Fruit fly (Drosophila melanogaster) whole organism, embryonic: ENCODE measurements around the gene CG8042.

Experiments used
- Asciz ChIP-seq: fragments of 200-800 bp; sonication (Bioruptor generic); optimal IDR thresholded peaks from 2 replicates; lab custom pipeline; 2017; ENCODE audit warnings: missing biosample characterization, mild to moderate bottlenecking, missing genetic modification characterization, missing genetic modification reagents
- BEAF-32 ChIP-seq: fragments of 200-800 bp; sonication (Bioruptor generic); optimal IDR thresholded peaks from 3 replicates; lab custom pipeline; 2017; ENCODE audit warnings: missing biosample characterization, missing genetic modification characterization, mild to moderate bottlenecking, moderate library complexity, missing genetic modification reagents
- Blimp-1 ChIP-seq: fragments of 200-800 bp; sonication (Bioruptor generic); optimal IDR thresholded peaks from 3 replicates; lab custom pipeline; 2018; ENCODE audit warnings: missing biosample characterization, missing genetic modification characterization, mild to moderate bottlenecking, moderate library complexity, missing genetic modification reagents
- CG10431 ChIP-seq: fragments of 200-800 bp; sonication (Bioruptor generic); optimal IDR thresholded peaks from 3 replicates; lab custom pipeline; 2018; ENCODE audit warnings: missing biosample characterization, mild to moderate bottlenecking, missing genetic modification characterization
- CG12071 ChIP-seq: fragments of 200-800 bp; sonication (Bioruptor generic); optimal IDR thresholded peaks from 3 replicates; lab custom pipeline; 2018; ENCODE audit warnings: missing biosample characterization, mild to moderate bottlenecking, missing genetic modification characterization
- CG1233 ChIP-seq: fragments of 200-800 bp; sonication (Bioruptor generic); optimal IDR thresholded peaks from 4 replicates; lab custom pipeline; 2018; ENCODE audit warnings: missing biosample characterization, mild to moderate bottlenecking, missing genetic modification characterization
- CG12659 ChIP-seq: fragments of 200-800 bp; sonication (Bioruptor generic); optimal IDR thresholded peaks from 3 replicates; lab custom pipeline; 2017; ENCODE audit warnings: mild to moderate bottlenecking, missing biosample characterization, missing genetic modification reagents, missing genetic modification characterization
- CG12769 ChIP-seq: fragments of 200-800 bp; sonication (Bioruptor generic); optimal IDR thresholded peaks from 2 replicates; lab custom pipeline; 2019; ENCODE audit warnings: missing biosample characterization, mild to moderate bottlenecking, missing genetic modification characterization, moderate library complexity
- CG13894 ChIP-seq: fragments of 200-800 bp; sonication (Bioruptor generic); optimal IDR thresholded peaks from 3 replicates; lab custom pipeline; 2018; ENCODE audit warnings: missing biosample characterization, mild to moderate bottlenecking, missing genetic modification characterization, moderate library complexity
- CG15011 ChIP-seq: fragments of 200-800 bp; sonication (Bioruptor generic); optimal IDR thresholded peaks from 3 replicates; lab custom pipeline; 2018; ENCODE audit warnings: missing biosample characterization, mild to moderate bottlenecking, missing genetic modification characterization
- CG1602 ChIP-seq: fragments of 200-800 bp; sonication (Bioruptor generic); optimal IDR thresholded peaks from 3 replicates; lab custom pipeline; 2016; ENCODE audit warnings: missing biosample characterization, missing genetic modification characterization
- CG1832 ChIP-seq: fragments of 200-800 bp; sonication (Bioruptor generic); optimal IDR thresholded peaks from 2 replicates; lab custom pipeline; 2017; ENCODE audit warnings: missing biosample characterization, mild to moderate bottlenecking, missing genetic modification characterization, inconsistent platforms
- CG18764 ChIP-seq: fragments of 200-800 bp; sonication (Bioruptor generic); optimal IDR thresholded peaks from 3 replicates; lab custom pipeline; 2016; ENCODE audit warnings: missing biosample characterization, missing genetic modification characterization
- CG2129 ChIP-seq: fragments of 200-800 bp; sonication (Bioruptor generic); IDR thresholded peaks from 2 replicates; pipeline ENCODE4 v1.3.6; 2022; ENCODE audit warnings: missing biosample characterization, missing genetic modification characterization; ENCODE audit not compliant: partially characterized antibody
- CG30020 ChIP-seq: fragments of 200-800 bp; optimal IDR thresholded peaks from 2 replicates; lab custom pipeline; 2019; ENCODE audit warnings: missing biosample characterization, mild to moderate bottlenecking, missing genetic modification characterization, moderate library complexity
- CG33213 ChIP-seq: fragments of 200-800 bp; sonication (Bioruptor generic); optimal IDR thresholded peaks from 3 replicates; lab custom pipeline; 2016; ENCODE audit warnings: missing biosample characterization, missing genetic modification characterization
- CG7556 ChIP-seq: fragments of 200-800 bp; sonication (Bioruptor generic); optimal IDR thresholded peaks from 2 replicates; lab custom pipeline; 2017; ENCODE audit warnings: missing biosample characterization, mild to moderate bottlenecking, missing genetic modification characterization
- CG8089 ChIP-seq: fragments of 200-800 bp; sonication (Bioruptor generic); optimal IDR thresholded peaks from 3 replicates; lab custom pipeline; 2016; ENCODE audit warnings: missing biosample characterization, missing genetic modification characterization
- CG8359 ChIP-seq: fragments of 200-800 bp; sonication (Bioruptor generic); optimal IDR thresholded peaks from 2 replicates; lab custom pipeline; 2017; ENCODE audit warnings: missing biosample characterization, mild to moderate bottlenecking, missing genetic modification characterization, borderline replicate concordance
- CG8765 ChIP-seq: fragments of 200-800 bp; sonication (Bioruptor generic); IDR thresholded peaks from 2 replicates; pipeline ENCODE4 v1.3.6; 2022; ENCODE audit warnings: missing biosample characterization, missing genetic modification characterization
- CG8924 ChIP-seq: fragments of 200-800 bp; optimal IDR thresholded peaks from 3 replicates; lab custom pipeline; 2019; ENCODE audit warnings: missing biosample characterization, mild to moderate bottlenecking, missing genetic modification characterization, moderate library complexity
- CG9609 ChIP-seq: fragments of 200-800 bp; sonication (Bioruptor generic); optimal IDR thresholded peaks from 3 replicates; lab custom pipeline; 2016; ENCODE audit warnings: missing biosample characterization, missing genetic modification characterization
- CHES-1-like ChIP-seq: fragments of 200-800 bp; sonication (Bioruptor generic); optimal IDR thresholded peaks from 2 replicates; lab custom pipeline; 2016; ENCODE audit warnings: missing biosample characterization, missing genetic modification characterization
- CrebB ChIP-seq: fragments of 200-800 bp; sonication (Bioruptor generic); optimal IDR thresholded peaks from 3 replicates; lab custom pipeline; 2018; ENCODE audit warnings: missing biosample characterization, mild to moderate bottlenecking, missing genetic modification characterization
- GATAe ChIP-seq: fragments of 200-800 bp; sonication (Bioruptor generic); conservative IDR thresholded peaks from 2 replicates; pipeline ENCODE4 v1.3.6; 2022; ENCODE audit warnings: missing biosample characterization, missing genetic modification characterization
- HHEX ChIP-seq: fragments of 200-800 bp; sonication (Bioruptor generic); optimal IDR thresholded peaks from 3 replicates; lab custom pipeline; 2017; ENCODE audit warnings: missing biosample characterization, mild to moderate bottlenecking, missing genetic modification characterization, missing genetic modification reagents
- HLH54F ChIP-seq: fragments of 200-800 bp; sonication (Bioruptor generic); optimal IDR thresholded peaks from 3 replicates; lab custom pipeline; 2016; ENCODE audit warnings: missing biosample characterization, missing genetic modification characterization
- Hmx ChIP-seq: fragments of 200-800 bp; sonication (Bioruptor generic); optimal IDR thresholded peaks from 2 replicates; lab custom pipeline; 2016; ENCODE audit warnings: missing biosample characterization, missing genetic modification characterization
- Ravus ChIP-seq: fragments of 200-800 bp; sonication (Bioruptor generic); IDR thresholded peaks from 2 replicates; pipeline ENCODE4 v1.3.6; 2022; ENCODE audit warnings: missing biosample characterization, missing genetic modification characterization
- Sin3A ChIP-seq: fragments of >200 bp; optimal IDR thresholded peaks from 2 replicates; lab custom pipeline; 2018
- Sox100B ChIP-seq: fragments of 200-800 bp; sonication (Bioruptor generic); optimal IDR thresholded peaks from 3 replicates; lab custom pipeline; 2018; ENCODE audit warnings: missing biosample characterization, mild to moderate bottlenecking, missing genetic modification characterization
- Trl ChIP-seq, 3 experiments: fragments of >200 bp in 2 of 3; fragments of 200-800 bp in 1 of 3; sonication (Bioruptor generic) in 1 of 3; optimal IDR thresholded peaks; 2 replicates in 1 of 3; 3 replicates in 2 of 3; lab custom pipeline; 2016 to 2017; ENCODE audit warnings: missing biosample characterization in 1 of 3, missing genetic modification characterization in 1 of 3
- abd-A ChIP-seq: fragments of 200-800 bp; sonication (Bioruptor generic); optimal IDR thresholded peaks from 3 replicates; lab custom pipeline; 2019; ENCODE audit warnings: missing biosample characterization, mild to moderate bottlenecking, missing genetic modification characterization, moderate library complexity
- bbx ChIP-seq: fragments of 200-800 bp; sonication (Bioruptor generic); IDR thresholded peaks from 2 replicates; pipeline ENCODE4 v1.3.6; 2022; ENCODE audit warnings: missing biosample characterization, missing genetic modification characterization; ENCODE audit not compliant: partially characterized antibody
- bowl ChIP-seq: fragments of 200-800 bp; sonication (Bioruptor generic); IDR thresholded peaks from 2 replicates; pipeline ENCODE4 v1.3.6; 2022; ENCODE audit warnings: missing biosample characterization, missing genetic modification characterization
- cg ChIP-seq: fragments of 200-800 bp; sonication (Bioruptor generic); optimal IDR thresholded peaks from 3 replicates; lab custom pipeline; 2019; ENCODE audit warnings: missing biosample characterization, mild to moderate bottlenecking, missing genetic modification characterization, moderate library complexity
- ci ChIP-seq: fragments of 200-800 bp; sonication (Bioruptor generic); IDR thresholded peaks from 3 replicates; pipeline ENCODE4 v1.3.6; 2022; ENCODE audit warnings: missing biosample characterization, missing genetic modification characterization
- exex ChIP-seq: fragments of 200-800 bp; sonication (Bioruptor generic); optimal IDR thresholded peaks from 4 replicates; lab custom pipeline; 2018; ENCODE audit warnings: missing biosample characterization, mild to moderate bottlenecking, missing genetic modification characterization, moderate library complexity
- fu2 ChIP-seq: fragments of 200-800 bp; sonication (Bioruptor generic); optimal IDR thresholded peaks from 2 replicates; lab custom pipeline; 2016; ENCODE audit warnings: missing biosample characterization, missing genetic modification characterization
- grau ChIP-seq: fragments of 200-800 bp; optimal IDR thresholded peaks from 3 replicates; lab custom pipeline; 2019; ENCODE audit warnings: missing biosample characterization, mild to moderate bottlenecking, missing genetic modification characterization, moderate library complexity
- hb ChIP-seq: fragments of 200-800 bp; sonication (Bioruptor generic); IDR thresholded peaks from 3 replicates; pipeline ENCODE4 v1.3.6; 2022; ENCODE audit warnings: missing biosample characterization, missing genetic modification characterization; ENCODE audit not compliant: partially characterized antibody
- insv ChIP-seq, 2 experiments: fragments of 200-800 bp; sonication (Bioruptor generic); optimal IDR thresholded peaks; 3 replicates each; lab custom pipeline; 2016 to 2018; ENCODE audit warnings: missing biosample characterization in 2 of 2, missing genetic modification characterization in 2 of 2
- lbe ChIP-seq: fragments of 200-800 bp; sonication (Bioruptor generic); optimal IDR thresholded peaks from 2 replicates; lab custom pipeline; 2016; ENCODE audit warnings: missing biosample characterization, mild to moderate bottlenecking, missing genetic modification characterization
- mirr ChIP-seq: fragments of 200-800 bp; sonication (Bioruptor generic); optimal IDR thresholded peaks from 3 replicates; lab custom pipeline; 2018; ENCODE audit warnings: missing biosample characterization, mild to moderate bottlenecking, missing genetic modification characterization
- mld ChIP-seq: fragments of 200-800 bp; sonication (Bioruptor generic); IDR thresholded peaks from 3 replicates; pipeline ENCODE4 v1.3.6; 2022; ENCODE audit warnings: missing biosample characterization, missing genetic modification characterization; ENCODE audit not compliant: partially characterized antibody
- peb ChIP-seq: fragments of 200-800 bp; sonication (Bioruptor generic); IDR thresholded peaks from 2 replicates; pipeline ENCODE4 v1.3.6; 2022; ENCODE audit warnings: missing biosample characterization, missing genetic modification characterization
- schlank ChIP-seq: fragments of 200-800 bp; sonication (Bioruptor generic); optimal IDR thresholded peaks from 2 replicates; lab custom pipeline; 2018; ENCODE audit warnings: missing biosample characterization, mild to moderate bottlenecking, missing genetic modification characterization
- scrt ChIP-seq: fragments of 200-800 bp; sonication (Bioruptor generic); optimal IDR thresholded peaks from 2 replicates; lab custom pipeline; 2018; ENCODE audit warnings: missing biosample characterization, mild to moderate bottlenecking, missing genetic modification characterization, moderate library complexity
- ttk ChIP-seq: fragments of 200-800 bp; sonication (Bioruptor generic); IDR thresholded peaks from 2 replicates; pipeline ENCODE4 v2.1.2; 2022; ENCODE audit warnings: missing biosample characterization, missing genetic modification characterization
- zen ChIP-seq: fragments of 200-800 bp; sonication (Bioruptor generic); optimal IDR thresholded peaks from 3 replicates; lab custom pipeline; 2018; ENCODE audit warnings: missing biosample characterization, mild to moderate bottlenecking, missing genetic modification characterization, moderate library complexity

CG8042 gene

DNA sequence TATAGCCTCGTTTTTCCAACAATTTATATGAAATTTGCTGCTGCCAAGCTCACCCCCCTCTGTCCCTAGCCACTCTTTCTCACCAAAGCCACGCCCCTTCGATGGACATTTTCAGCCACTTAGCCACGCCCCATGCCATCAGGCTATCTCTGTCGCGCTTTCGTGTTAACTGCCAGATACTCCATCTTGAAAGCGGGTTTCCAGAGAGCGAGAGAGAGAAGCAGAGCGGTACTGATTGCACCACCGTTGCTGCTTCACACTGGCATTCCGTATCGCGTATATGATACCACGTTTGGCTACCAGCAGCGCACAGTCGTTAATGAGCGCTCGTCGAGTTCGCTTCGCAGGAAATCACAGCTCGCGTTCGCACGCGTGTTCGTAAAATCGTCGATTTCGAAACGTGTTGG lies 26.9 kb downstream of the CG8042 start, which contains the start of gene exex (continued):
- no peak for TF ChIP-seq CG8089
- no peak for TF ChIP-seq CG30020
- no peak for TF ChIP-seq CG15011 (GFP tag; lab: Kevin White, UChicago)
- peak; percentile 61 to 80 for TF ChIP-seq Trl (optimal IDR thresholded peaks at IDR 0.05; lab: Kevin White, UChicago)
- peak; percentile 23 for TF ChIP-seq Trl (GFP tag; optimal IDR thresholded peaks at IDR 0.05; lab: Kevin White, UChicago)
- no peak for TF ChIP-seq Ravus
- no peak for TF ChIP-seq CG18764 (GFP tag; lab: Kevin White, UChicago)
- no peak for TF ChIP-seq GATAe (GFP tag; lab: Robert Waterston, UW)
- no peak for TF ChIP-seq Sin3A (lab: Kevin White, UChicago)
- TF ChIP-seq scrt (GFP tag; lab: Kevin White, UChicago) = no peak
- TF ChIP-seq CHES-1-like (GFP tag; lab: Kevin White, UChicago) = no peak
- no peak for TF ChIP-seq fu2 (GFP tag; lab: Kevin White, UChicago)
- TF ChIP-seq CG1832 (GFP tag; lab: Kevin White, UChicago) = peak; percentile 89
- TF ChIP-seq insv (GFP tag; optimal IDR thresholded peaks at IDR 0.05; lab: Kevin White, UChicago) = no peak
- peak; percentile 43; the same call in 1 of the 3 replicates for TF ChIP-seq ci (GFP tag; lab: Robert Waterston, UW)
- no peak for TF ChIP-seq CG8765 (GFP tag; lab: Robert Waterston, UW)
- no peak for TF ChIP-seq CG13894 (tag; lab: Kevin White, UChicago)
- no peak for TF ChIP-seq schlank
- no peak for TF ChIP-seq CG12769 (tag; lab: Kevin White, UChicago)
- TF ChIP-seq Blimp-1 = no peak
- no peak for TF ChIP-seq Hmx (GFP tag; lab: Kevin White, UChicago)
- TF ChIP-seq peb = no peak
- peak; percentile 60 for TF ChIP-seq abd-A
- TF ChIP-seq HLH54F (GFP tag; lab: Kevin White, UChicago) = no peak
- no peak for TF ChIP-seq hb
- TF ChIP-seq BEAF-32 (GFP tag; lab: Kevin White, UChicago) = no peak
- peak; percentile 88 for TF ChIP-seq zen
- TF ChIP-seq CG7556 (GFP tag; lab: Kevin White, UChicago) = no peak
- TF ChIP-seq CG8924 = peak; percentile 4
- TF ChIP-seq CG33213 (GFP tag; lab: Kevin White, UChicago) = peak; percentile 1
- TF ChIP-seq bbx = peak; percentile 46
- no peak for TF ChIP-seq CrebB (tag; lab: Kevin White, UChicago)
- TF ChIP-seq bowl (GFP tag; lab: Robert Waterston, UW) = no peak
- TF ChIP-seq CG1233 = no peak
- peak; percentile 27 for TF ChIP-seq cg (GFP tag; lab: Kevin White, UChicago)
- no peak for TF ChIP-seq Asciz (GFP tag; lab: Kevin White, UChicago)
- TF ChIP-seq HHEX (GFP tag; lab: Kevin White, UChicago) = no peak
- TF ChIP-seq CG2129 (GFP tag; lab: Robert Waterston, UW) = no peak
- TF ChIP-seq ttk (GFP tag; lab: Robert Waterston, UW) = no peak
- TF ChIP-seq Sox100B = no peak
- TF ChIP-seq CG10431 (GFP tag; lab: Kevin White, UChicago) = no peak
- TF ChIP-seq CG12071 (GFP tag; lab: Kevin White, UChicago) = peak; percentile 10
- TF ChIP-seq lbe (GFP tag; lab: Kevin White, UChicago) = no peak
- TF ChIP-seq CG8359 = no peak
- peak; percentile 98 for TF ChIP-seq exex (tag; lab: Kevin White, UChicago)
- TF ChIP-seq CG1602 (GFP tag; lab: Kevin White, UChicago) = no peak
- no peak for TF ChIP-seq CG9609 (GFP tag; lab: Kevin White, UChicago)
- no peak for TF ChIP-seq grau
- TF ChIP-seq mirr (GFP tag; lab: Kevin White, UChicago) = peak; percentile 74
- no peak for TF ChIP-seq CG12659
- TF ChIP-seq mld = no peak
